Fruit fly (Drosophila melanogaster) whole organism, embryonic: ENCODE data around the gene Ir31a.
A peak's percentile ranks its signal among the peaks of the same experiment; 100 is the strongest.

Source experiments
- Antp ChIP-seq: fragments of 200-800 bp; sonication (Bioruptor generic); optimal IDR thresholded peaks from 3 replicates; lab custom pipeline; 2016; ENCODE audit warnings: missing biosample characterization, missing genetic modification characterization
- Awh ChIP-seq: fragments of 200-800 bp; sonication (Bioruptor generic); IDR thresholded peaks from 2 replicates; pipeline ENCODE4, ENCODE4 v1.3.6; 2022; ENCODE audit warnings: missing biosample characterization, missing genetic modification characterization
- CG10431 ChIP-seq: fragments of 200-800 bp; sonication (Bioruptor generic); optimal IDR thresholded peaks from 3 replicates; lab custom pipeline; 2018; ENCODE audit warnings: missing biosample characterization, mild to moderate bottlenecking, missing genetic modification characterization
- CG11085 ChIP-seq: fragments of 200-800 bp; sonication (Bioruptor generic); IDR thresholded peaks from 2 replicates; pipeline ENCODE4 v1.3.6; 2022; ENCODE audit warnings: missing biosample characterization, missing genetic modification characterization
- CG12219 ChIP-seq: fragments of 200-800 bp; sonication (Bioruptor generic); optimal IDR thresholded peaks from 3 replicates; lab custom pipeline; 2018; ENCODE audit warnings: missing biosample characterization, mild to moderate bottlenecking, missing genetic modification characterization
- CG14710 ChIP-seq: fragments of 200-800 bp; sonication (Bioruptor generic); optimal IDR thresholded peaks from 3 replicates; lab custom pipeline; 2019; ENCODE audit warnings: missing biosample characterization, mild to moderate bottlenecking, missing genetic modification characterization, moderate library complexity
- CG15269 ChIP-seq: fragments of 200-800 bp; sonication (Bioruptor generic); optimal IDR thresholded peaks from 2 replicates; lab custom pipeline; 2018; ENCODE audit warnings: missing biosample characterization, mild to moderate bottlenecking, missing genetic modification characterization, moderate library complexity
- CG1529 ChIP-seq: fragments of 200-800 bp; sonication (Bioruptor generic); optimal IDR thresholded peaks from 3 replicates; lab custom pipeline; 2018; ENCODE audit warnings: missing biosample characterization, missing genetic modification characterization
- CG1602 ChIP-seq: fragments of 200-800 bp; sonication (Bioruptor generic); optimal IDR thresholded peaks from 3 replicates; lab custom pipeline; 2016; ENCODE audit warnings: missing biosample characterization, missing genetic modification characterization
- CG16779 ChIP-seq: fragments of 200-800 bp; sonication (Bioruptor generic); IDR thresholded peaks from 2 replicates; pipeline ENCODE4 v1.3.6; 2022; ENCODE audit warnings: missing biosample characterization, missing genetic modification characterization
- CG16813 ChIP-seq: fragments of 200-800 bp; sonication (Bioruptor generic); IDR thresholded peaks from 3 replicates; pipeline ENCODE4 v1.3.6; 2022; ENCODE audit warnings: missing biosample characterization, missing genetic modification characterization; ENCODE audit not compliant: partially characterized antibody
- CG17186 ChIP-seq: fragments of 200-800 bp; sonication (Bioruptor generic); optimal IDR thresholded peaks from 3 replicates; lab custom pipeline; 2017; ENCODE audit warnings: missing biosample characterization, missing genetic modification reagents, missing genetic modification characterization
- CG18599 ChIP-seq: fragments of 200-800 bp; sonication (Bioruptor generic); optimal IDR thresholded peaks from 3 replicates; lab custom pipeline; 2017; ENCODE audit warnings: missing biosample characterization, missing genetic modification characterization, mild to moderate bottlenecking, moderate library complexity, missing genetic modification reagents
- CG2202 ChIP-seq: fragments of 200-800 bp; sonication (Bioruptor generic); optimal IDR thresholded peaks from 2 replicates; lab custom pipeline; 2018; ENCODE audit warnings: missing biosample characterization, mild to moderate bottlenecking, missing genetic modification characterization
- CG31365 ChIP-seq: fragments of 200-800 bp; sonication (Bioruptor generic); optimal IDR thresholded peaks from 2 replicates; lab custom pipeline; 2018; ENCODE audit warnings: missing biosample characterization, mild to moderate bottlenecking, missing genetic modification characterization
- CG3995 ChIP-seq: fragments of 200-800 bp; sonication (Bioruptor generic); optimal IDR thresholded peaks from 3 replicates; lab custom pipeline; 2016; ENCODE audit warnings: missing biosample characterization, missing genetic modification characterization
- CG4730 ChIP-seq: fragments of 200-800 bp; sonication (Bioruptor generic); IDR thresholded peaks from 2 replicates; pipeline ENCODE4 v1.3.6; 2022; ENCODE audit warnings: missing biosample characterization, missing genetic modification characterization
- CG6683 ChIP-seq: fragments of 200-800 bp; sonication (Bioruptor generic); optimal IDR thresholded peaks from 2 replicates; lab custom pipeline; 2017; ENCODE audit warnings: missing biosample characterization, mild to moderate bottlenecking, missing genetic modification characterization, missing genetic modification reagents
- CG8388 ChIP-seq: fragments of 200-800 bp; sonication (Bioruptor generic); optimal IDR thresholded peaks from 2 replicates; lab custom pipeline; 2019; ENCODE audit warnings: missing biosample characterization, mild to moderate bottlenecking, missing genetic modification characterization, moderate library complexity
- CG8478 ChIP-seq: fragments of >200 bp; optimal IDR thresholded peaks from 2 replicates; lab custom pipeline; 2018
- CG9876 ChIP-seq: fragments of 200-800 bp; sonication (Bioruptor generic); optimal IDR thresholded peaks from 2 replicates; lab custom pipeline; 2016; ENCODE audit warnings: missing biosample characterization, missing genetic modification characterization
- CrebB ChIP-seq: fragments of 200-800 bp; sonication (Bioruptor generic); optimal IDR thresholded peaks from 3 replicates; lab custom pipeline; 2018; ENCODE audit warnings: missing biosample characterization, mild to moderate bottlenecking, missing genetic modification characterization
- Dip3 ChIP-seq: fragments of 200-800 bp; sonication (Bioruptor generic); optimal IDR thresholded peaks from 3 replicates; lab custom pipeline; 2016; ENCODE audit warnings: missing biosample characterization, missing genetic modification characterization
- Eip74EF ChIP-seq, 2 experiments: fragments of 200-800 bp in 1 of 2; fragments of >200 bp in 1 of 2; sonication (Bioruptor generic) in 1 of 2; optimal IDR thresholded peaks; 2 replicates each; lab custom pipeline; 2017 to 2019; ENCODE audit warnings: missing biosample characterization in 2 of 2, missing genetic modification characterization in 2 of 2, mild to moderate bottlenecking in 1 of 2, moderate library complexity in 1 of 2
- Fer1 ChIP-seq: fragments of 200-800 bp; sonication (Bioruptor generic); optimal IDR thresholded peaks from 2 replicates; lab custom pipeline; 2017; ENCODE audit warnings: missing biosample characterization, mild to moderate bottlenecking, missing genetic modification characterization
- Gug ChIP-seq: fragments of 200-800 bp; sonication (Bioruptor generic); IDR thresholded peaks from 4 replicates; pipeline ENCODE4 v1.3.6; 2022; ENCODE audit warnings: missing biosample characterization, missing genetic modification characterization
- Neu2 ChIP-seq: fragments of 200-800 bp; sonication (Bioruptor generic); optimal IDR thresholded peaks from 3 replicates; lab custom pipeline; 2016; ENCODE audit warnings: missing biosample characterization, missing genetic modification characterization, borderline replicate concordance
- Pdp1 ChIP-seq, 2 experiments: fragments of 200-800 bp; sonication (Bioruptor generic); optimal IDR thresholded peaks; 3 replicates each; lab custom pipeline; 2016; ENCODE audit warnings: missing biosample characterization in 2 of 2, missing genetic modification characterization in 2 of 2, mild to moderate bottlenecking in 1 of 2, moderate library complexity in 1 of 2
- Side ChIP-seq: fragments of 200-800 bp; sonication (Bioruptor generic); optimal IDR thresholded peaks from 2 replicates; lab custom pipeline; 2016; ENCODE audit warnings: missing biosample characterization, missing genetic modification characterization
- ab ChIP-seq: fragments of 200-800 bp; sonication (Bioruptor generic); optimal IDR thresholded peaks from 2 replicates; lab custom pipeline; 2016; ENCODE audit warnings: missing biosample characterization, missing genetic modification characterization
- amos ChIP-seq: fragments of 200-800 bp; sonication (Bioruptor generic); IDR thresholded peaks from 2 replicates; pipeline ENCODE4 v1.3.6; 2022; ENCODE audit warnings: missing biosample characterization, missing genetic modification characterization; ENCODE audit not compliant: partially characterized antibody
- ase ChIP-seq: fragments of 200-800 bp; sonication (Bioruptor generic); IDR thresholded peaks from 3 replicates; pipeline ENCODE4 v1.3.6; 2022; ENCODE audit warnings: missing biosample characterization, missing genetic modification characterization
- bbx ChIP-seq: fragments of 200-800 bp; sonication (Bioruptor generic); IDR thresholded peaks from 2 replicates; pipeline ENCODE4 v1.3.6; 2022; ENCODE audit warnings: missing biosample characterization, missing genetic modification characterization; ENCODE audit not compliant: partially characterized antibody
- caup ChIP-seq: fragments of 200-800 bp; sonication (Bioruptor generic); optimal IDR thresholded peaks from 3 replicates; lab custom pipeline; 2017; ENCODE audit warnings: missing biosample characterization, mild to moderate bottlenecking, missing genetic modification characterization, moderate library complexity; ENCODE audit not compliant: severe bottlenecking
- chif ChIP-seq, 2 experiments: fragments of 200-800 bp; sonication (Bioruptor generic); optimal IDR thresholded peaks; 3 replicates each; lab custom pipeline; 2016; ENCODE audit warnings: missing biosample characterization in 2 of 2, missing genetic modification characterization in 2 of 2
- fd3F ChIP-seq: fragments of 200-800 bp; sonication (Bioruptor generic); optimal IDR thresholded peaks from 2 replicates; lab custom pipeline; 2018; ENCODE audit warnings: missing biosample characterization, mild to moderate bottlenecking, missing genetic modification characterization, moderate library complexity
- gfzf ChIP-seq: fragments of 200-800 bp; sonication (Bioruptor generic); optimal IDR thresholded peaks from 2 replicates; lab custom pipeline; 2016; ENCODE audit warnings: missing biosample characterization, mild to moderate bottlenecking, missing genetic modification characterization, moderate library complexity
- her ChIP-seq: fragments of 200-800 bp; sonication (Bioruptor generic); optimal IDR thresholded peaks from 2 replicates; lab custom pipeline; 2016; ENCODE audit warnings: missing biosample characterization, missing genetic modification characterization
- inv ChIP-seq: fragments of 200-800 bp; sonication (Bioruptor generic); IDR thresholded peaks from 2 replicates; pipeline ENCODE4 v1.3.6; 2022; ENCODE audit warnings: missing biosample characterization, missing genetic modification characterization; ENCODE audit not compliant: partially characterized antibody
- ken ChIP-seq: fragments of 200-800 bp; sonication (Bioruptor generic); IDR thresholded peaks from 3 replicates; pipeline ENCODE4 v1.3.6; 2022; ENCODE audit warnings: missing biosample characterization, missing genetic modification characterization
- lilli ChIP-seq: fragments of 200-800 bp; sonication (Bioruptor generic); optimal IDR thresholded peaks from 3 replicates; lab custom pipeline; 2016; ENCODE audit warnings: missing biosample characterization, missing genetic modification characterization
- mirr ChIP-seq: fragments of 200-800 bp; sonication (Bioruptor generic); optimal IDR thresholded peaks from 3 replicates; lab custom pipeline; 2018; ENCODE audit warnings: missing biosample characterization, mild to moderate bottlenecking, missing genetic modification characterization
- nau ChIP-seq: fragments of 200-800 bp; sonication (Bioruptor generic); optimal IDR thresholded peaks from 3 replicates; lab custom pipeline; 2017; ENCODE audit warnings: missing biosample characterization, mild to moderate bottlenecking, missing genetic modification characterization, missing genetic modification reagents
- pzg ChIP-seq: fragments of 200-800 bp; sonication (Bioruptor generic); optimal IDR thresholded peaks from 3 replicates; lab custom pipeline; 2018; ENCODE audit warnings: missing biosample characterization, mild to moderate bottlenecking, missing genetic modification characterization, moderate library complexity
- repo ChIP-seq: fragments of 200-800 bp; sonication (Bioruptor generic); optimal IDR thresholded peaks from 2 replicates; lab custom pipeline; 2016; ENCODE audit warnings: missing biosample characterization, missing genetic modification characterization
- rib ChIP-seq: fragments of 200-800 bp; sonication (Bioruptor generic); IDR thresholded peaks from 2 replicates; pipeline ENCODE4 v1.3.6; 2022; ENCODE audit warnings: missing biosample characterization, missing genetic modification characterization
- slp2 ChIP-seq: fragments of 200-800 bp; sonication (Bioruptor generic); optimal IDR thresholded peaks from 2 replicates; lab custom pipeline; 2016; ENCODE audit warnings: missing biosample characterization, missing genetic modification characterization
- twi ChIP-seq: fragments of 200-800 bp; optimal IDR thresholded peaks from 2 replicates; lab custom pipeline; 2019; ENCODE audit warnings: missing biosample characterization, mild to moderate bottlenecking, missing genetic modification characterization, moderate library complexity
- zfh1 ChIP-seq: fragments of 200-800 bp; sonication (Bioruptor generic); IDR thresholded peaks from 3 replicates; pipeline ENCODE4 v1.3.6; 2022; ENCODE audit warnings: missing biosample characterization, missing genetic modification characterization

Gene Ir31a

dm6 chr2L:10408122-10408576 is 2.8 kb downstream of the Ir31a start, which contains the start of the genes Ip259 and RpS27A (continued):
- no peak for TF ChIP-seq CG15269 (tag; lab: Kevin White, UChicago)
- TF ChIP-seq ase (GFP tag; lab: Robert Waterston, UW): peak; percentile 65; the same call in 2 of the 3 replicates
- TF ChIP-seq ken (GFP tag; lab: Robert Waterston, UW): peak; percentile 77
- TF ChIP-seq CG16813: no peak
- TF ChIP-seq CG6683 (GFP tag; lab: Kevin White, UChicago): peak; percentile 51
- TF ChIP-seq CG9876 (GFP tag; lab: Kevin White, UChicago): peak; percentile 84
- peak; percentile 24 for TF ChIP-seq CG1602 (GFP tag; lab: Kevin White, UChicago)
- TF ChIP-seq CG3995 (GFP tag; lab: Kevin White, UChicago): peak; percentile 60
- peak; percentile 75 for TF ChIP-seq Side
- peak; percentile 80 for TF ChIP-seq CG16779 (GFP tag; lab: Robert Waterston, UW)
- TF ChIP-seq CG12219 (GFP tag; lab: Kevin White, UChicago): peak; percentile 56
- TF ChIP-seq Gug (GFP tag; lab: Robert Waterston, UW): no peak; the same call in 3 of the 4 replicates
- TF ChIP-seq CG8478 (lab: Kevin White, UChicago): no peak
- TF ChIP-seq zfh1: peak; percentile 90
- peak; percentile 73 for TF ChIP-seq pzg (GFP tag; lab: Kevin White, UChicago)
- peak in 1 of 2 experiments; percentile 64 for TF ChIP-seq Eip74EF (GFP tag; optimal IDR thresholded peaks at IDR 0.05; lab: Kevin White, UChicago)
- TF ChIP-seq CrebB (tag; lab: Kevin White, UChicago): peak; percentile 73
- peak; percentile 58 for TF ChIP-seq fd3F
- peak; percentile 35; the same call in 1 of the 2 replicates for TF ChIP-seq CG4730 (GFP tag; lab: Robert Waterston, UW)
- TF ChIP-seq CG31365 (tag; lab: Kevin White, UChicago): peak; percentile 42
- TF ChIP-seq CG8388 (GFP tag; lab: Kevin White, UChicago): peak; percentile 53
- TF ChIP-seq repo (GFP tag; lab: Kevin White, UChicago): peak; percentile 39
- peak; percentile 55 for TF ChIP-seq CG1529 (GFP tag; lab: Kevin White, UChicago)
- TF ChIP-seq slp2 (GFP tag; lab: Kevin White, UChicago): peak; percentile 83
- no peak for TF ChIP-seq Neu2 (GFP tag; lab: Kevin White, UChicago)
- TF ChIP-seq caup (GFP tag; lab: Kevin White, UChicago): peak; percentile 93
- peak; percentile 75 for TF ChIP-seq Awh (GFP tag; lab: Robert Waterston, UW)
- peak; percentile 63 for TF ChIP-seq CG10431 (GFP tag; lab: Kevin White, UChicago)
- 0 out of 2 replicates have a peak, but pooled peaks have one; percentile 59 for TF ChIP-seq rib
- peak; percentile 34; the same call in 1 of the 2 replicates for TF ChIP-seq bbx (GFP tag; lab: Robert Waterston, UW)
- TF ChIP-seq CG11085: peak; percentile 75
- TF ChIP-seq lilli (GFP tag; lab: Kevin White, UChicago): peak; percentile 48
- peak; percentile 46 for TF ChIP-seq twi
- TF ChIP-seq CG14710: peak; percentile 73
- TF ChIP-seq chif (GFP tag; optimal IDR thresholded peaks at IDR 0.05; lab: Kevin White, UChicago): peak; percentile 53 to 75
- peak; percentile 70 for TF ChIP-seq Fer1 (GFP tag; lab: Kevin White, UChicago)
- peak; percentile 2 for TF ChIP-seq gfzf (GFP tag; lab: Kevin White, UChicago)
- TF ChIP-seq inv (GFP tag; lab: Robert Waterston, UW): no peak
- peak; percentile 65 for TF ChIP-seq her (GFP tag; lab: Kevin White, UChicago)
- peak; percentile 68 for TF ChIP-seq Dip3
- TF ChIP-seq Pdp1 (GFP tag; optimal IDR thresholded peaks at IDR 0.05; lab: Kevin White, UChicago): peak; percentile 32 to 46
- TF ChIP-seq Antp (GFP tag; lab: Kevin White, UChicago): peak; percentile 61
- peak; percentile 38; the same call in 1 of the 2 replicates for TF ChIP-seq amos (GFP tag; lab: Robert Waterston, UW)
- TF ChIP-seq ab (GFP tag; lab: Kevin White, UChicago): no peak
- TF ChIP-seq nau (GFP tag; lab: Kevin White, UChicago): peak; percentile 69
- no peak for TF ChIP-seq CG18599
- TF ChIP-seq CG17186 (GFP tag; lab: Kevin White, UChicago): peak; percentile 41
- peak; percentile 79 for TF ChIP-seq mirr
- TF ChIP-seq CG2202 (tag; lab: Kevin White, UChicago): peak; percentile 57
